Fruit fly (Drosophila melanogaster): ENCODE data around the gene RhoGAP16F.

Gene RhoGAP16F

DNA sequence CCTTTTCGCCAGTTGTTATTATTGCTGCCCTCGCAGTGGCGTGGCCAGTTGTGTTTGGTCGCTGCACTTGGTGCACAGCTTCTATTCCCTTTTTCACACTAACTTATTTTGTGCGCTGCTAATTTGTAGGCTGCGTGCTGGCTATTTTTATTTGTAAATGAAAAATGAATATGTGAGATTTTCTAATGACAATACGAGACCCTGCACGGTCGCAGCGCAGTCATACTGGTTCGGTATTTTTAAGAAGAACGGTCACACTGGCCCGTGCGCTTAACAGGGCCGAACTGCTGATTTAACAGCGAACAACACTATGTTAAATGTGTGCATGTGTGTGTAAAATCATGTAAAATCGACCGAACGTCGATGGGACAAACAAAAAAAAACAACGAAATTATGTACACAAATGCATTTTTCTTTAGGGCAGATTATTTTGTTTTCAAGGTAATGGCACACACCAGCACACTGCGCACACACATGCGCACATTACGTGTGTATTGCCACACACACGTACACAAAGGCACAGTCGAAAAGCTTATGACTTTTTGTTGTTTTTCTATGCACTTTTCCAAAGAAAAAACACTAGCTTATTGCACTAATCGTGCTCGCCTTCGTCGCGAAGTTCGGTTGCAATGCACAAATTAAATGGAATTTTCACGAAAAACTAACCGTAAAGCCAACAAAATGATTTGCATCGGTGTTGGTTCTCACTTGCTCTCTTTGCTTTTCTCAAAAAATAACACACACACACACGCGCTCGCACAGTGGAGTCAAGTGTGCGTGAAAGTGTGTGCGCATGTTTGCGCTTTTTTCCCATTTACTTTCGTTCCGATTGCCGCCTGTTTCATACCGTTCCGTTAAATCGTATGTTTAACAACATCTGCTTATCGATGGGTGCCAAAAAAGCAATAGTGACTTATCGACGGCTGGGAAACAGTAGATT is 44.2 kb downstream of the RhoGAP16F start, which contains the start of gene ari-1 (continued):
- no peak for TF ChIP-seq eyg (GFP tag; optimal IDR thresholded peaks at IDR 0.05)
- TF ChIP-seq CG3847 (GFP tag; IDR thresholded peaks at IDR 0.05): no peak
- no peak for TF ChIP-seq br (optimal IDR thresholded peaks at IDR 0.05)
- peak; percentile 54 for TF ChIP-seq BEAF-32 (GFP tag; optimal IDR thresholded peaks at IDR 0.05)
- TF ChIP-seq Hr51 (GFP tag; optimal IDR thresholded peaks at IDR 0.05): no peak
- TF ChIP-seq B-H1 (GFP tag; IDR thresholded peaks at IDR 0.05): no peak
- TF ChIP-seq CG17359 (tag; optimal IDR thresholded peaks at IDR 0.05): no peak
- TF ChIP-seq ken (GFP tag; IDR thresholded peaks at IDR 0.05): no peak
- peak; percentile 61 for TF ChIP-seq CG13624 (GFP tag; optimal IDR thresholded peaks at IDR 0.05)
- no peak for TF ChIP-seq crol (GFP tag; IDR thresholded peaks at IDR 0.05)
- no peak for TF ChIP-seq CG17568 (GFP tag; optimal IDR thresholded peaks at IDR 0.05)
- TF ChIP-seq dpn (GFP tag; optimal IDR thresholded peaks at IDR 0.05): no peak
- peak; percentile 82 for TF ChIP-seq gfzf (GFP tag; optimal IDR thresholded peaks at IDR 0.05)
- TF ChIP-seq Nf-YA (GFP tag; IDR thresholded peaks at IDR 0.05): no peak
- no peak for TF ChIP-seq CG9876 (GFP tag; optimal IDR thresholded peaks at IDR 0.05)
- peak; percentile 35 for TF ChIP-seq ATbp (GFP tag; optimal IDR thresholded peaks at IDR 0.05)
- no peak for TF ChIP-seq CG12155 (GFP tag; optimal IDR thresholded peaks at IDR 0.05)
- TF ChIP-seq CG10267 (tag; optimal IDR thresholded peaks at IDR 0.05): peak; percentile 40
- no peak for TF ChIP-seq Eip74EF (GFP tag; optimal IDR thresholded peaks at IDR 0.05)
- no peak for TF ChIP-seq bigmax (GFP tag; optimal IDR thresholded peaks at IDR 0.05)
- no peak for TF ChIP-seq sna (GFP tag; IDR thresholded peaks at IDR 0.05; ENCODE audit: partially characterized antibody)
- TF ChIP-seq sob (GFP tag; IDR thresholded peaks at IDR 0.05): no peak
- TF ChIP-seq Dll (GFP tag; IDR thresholded peaks at IDR 0.05; ENCODE audit: partially characterized antibody): no peak
- peak; percentile 33 for TF ChIP-seq zen (tag; optimal IDR thresholded peaks at IDR 0.05)
- TF ChIP-seq Fer1 (GFP tag; optimal IDR thresholded peaks at IDR 0.05): peak; percentile 1
- no peak for TF ChIP-seq CG6813 (GFP tag; optimal IDR thresholded peaks at IDR 0.05)
- no peak for TF ChIP-seq CG4360 (GFP tag; IDR thresholded peaks at IDR 0.05)
- no peak for TF ChIP-seq CG3726 (GFP tag; IDR thresholded peaks at IDR 0.05)
- no peak for TF ChIP-seq fru (optimal IDR thresholded peaks at IDR 0.05)
- no peak for TF ChIP-seq Dp (GFP tag; optimal IDR thresholded peaks at IDR 0.05)
- no peak for TF ChIP-seq CG17385 (GFP tag; optimal IDR thresholded peaks at IDR 0.05)
- no peak for TF ChIP-seq CG34376 (GFP tag; optimal IDR thresholded peaks at IDR 0.05)
- TF ChIP-seq crp (GFP tag; optimal IDR thresholded peaks at IDR 0.05): peak in 1 of 2 experiments; percentile 82
- no peak for TF ChIP-seq CG8290 (GFP tag; optimal IDR thresholded peaks at IDR 0.05)
- TF ChIP-seq CG8290 (tag; optimal IDR thresholded peaks at IDR 0.05): peak in 1 of 2 experiments; percentile 52
- no peak for TF ChIP-seq ara (GFP tag; IDR thresholded peaks at IDR 0.05)
- TF ChIP-seq sens (GFP tag): peak; percentile 66
- TF ChIP-seq tx (GFP tag; optimal IDR thresholded peaks at IDR 0.05): no peak
- peak; percentile 19; the same call in 1 of the 2 replicates for TF ChIP-seq Scr (GFP tag; IDR thresholded peaks at IDR 0.05; ENCODE audit: partially characterized antibody)
- TF ChIP-seq Lhr (GFP tag; optimal IDR thresholded peaks at IDR 0.05): no peak
- no peak for TF ChIP-seq Myb (GFP tag; optimal IDR thresholded peaks at IDR 0.05)
- no peak for TF ChIP-seq CG7271 (tag; optimal IDR thresholded peaks at IDR 0.05)
- TF ChIP-seq CG7928 (GFP tag; optimal IDR thresholded peaks at IDR 0.05): peak; percentile 68
- no peak for TF ChIP-seq CG7372 (GFP tag; IDR thresholded peaks at IDR 0.05)
- TF ChIP-seq stc (GFP tag; IDR thresholded peaks at IDR 0.05): no peak
- no peak for TF ChIP-seq jigr1 (GFP tag; IDR thresholded peaks at IDR 0.05)
- no peak for TF ChIP-seq shn (GFP tag; optimal IDR thresholded peaks at IDR 0.05)
- TF ChIP-seq Ssrp (tag; optimal IDR thresholded peaks at IDR 0.05): no peak
- TF ChIP-seq E2f1 (GFP tag; IDR thresholded peaks at IDR 0.05): no peak

Measured in whole organism, embryonic.